Fruit fly (Drosophila melanogaster): ENCODE measurements around the gene CG31780.

The CG31780 gene

DNA sequence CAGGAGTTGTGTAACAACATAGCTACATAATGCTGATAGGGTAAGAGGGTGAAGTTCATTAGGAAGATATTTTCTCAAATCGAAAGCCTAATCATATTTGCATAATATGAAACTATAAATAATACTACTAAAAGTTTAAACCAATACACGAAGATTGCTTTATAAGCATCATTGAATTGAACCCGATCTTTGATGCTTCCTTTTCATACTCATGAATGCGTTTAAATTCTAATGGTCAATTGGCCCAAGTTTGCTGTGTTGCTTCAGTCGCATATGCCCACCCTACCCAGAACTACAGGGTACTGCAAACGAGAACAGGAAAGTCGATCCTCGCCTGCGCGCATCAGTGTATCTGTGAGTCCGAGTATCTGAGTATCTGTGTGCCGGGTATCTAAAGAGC lies 47.7 kb downstream of the CG31780 start (continued):
- no peak for TF ChIP-seq nmo (GFP tag; optimal IDR thresholded peaks at IDR 0.05)
- TF ChIP-seq Kr (GFP tag; optimal IDR thresholded peaks at IDR 0.05) = no peak
- peak; percentile 0 for TF ChIP-seq CG10979 (tag; optimal IDR thresholded peaks at IDR 0.05)
- TF ChIP-seq ken (GFP tag; IDR thresholded peaks at IDR 0.05) = no peak
- no peak for TF ChIP-seq CG14050 (GFP tag; IDR thresholded peaks at IDR 0.05)
- TF ChIP-seq Six4 (GFP tag; optimal IDR thresholded peaks at IDR 0.05) = no peak
- TF ChIP-seq Blimp-1 (GFP tag; optimal IDR thresholded peaks at IDR 0.05) = no peak
- TF ChIP-seq zf30C (GFP tag; optimal IDR thresholded peaks at IDR 0.05) = no peak
- TF ChIP-seq chif (GFP tag; optimal IDR thresholded peaks at IDR 0.05) = peak in 1 of 2 experiments; percentile 27
- no peak for TF ChIP-seq Xrp1 (GFP tag; IDR thresholded peaks at IDR 0.05)
- peak in 1 of 2 experiments; percentile 69 for TF ChIP-seq pan (optimal IDR thresholded peaks at IDR 0.05)
- peak in 1 of 2 experiments; percentile 43 for TF ChIP-seq pan (GFP tag; optimal IDR thresholded peaks at IDR 0.05 in 1 of 2, IDR thresholded peaks at IDR 0.05 in 1 of 2)
- TF ChIP-seq pita (GFP tag; optimal IDR thresholded peaks at IDR 0.05) = no peak
- TF ChIP-seq eve (GFP tag; optimal IDR thresholded peaks at IDR 0.05) = peak in 1 of 2 experiments; percentile 39
- no peak for TF ChIP-seq CG10147 (GFP tag; optimal IDR thresholded peaks at IDR 0.05)
- TF ChIP-seq lilli (GFP tag; optimal IDR thresholded peaks at IDR 0.05) = no peak
- TF ChIP-seq CG17802 (tag; optimal IDR thresholded peaks at IDR 0.05) = no peak
- no peak for TF ChIP-seq CG17829 (tag; optimal IDR thresholded peaks at IDR 0.05)
- TF ChIP-seq lbe (GFP tag; optimal IDR thresholded peaks at IDR 0.05) = peak; percentile 82

DNA sequence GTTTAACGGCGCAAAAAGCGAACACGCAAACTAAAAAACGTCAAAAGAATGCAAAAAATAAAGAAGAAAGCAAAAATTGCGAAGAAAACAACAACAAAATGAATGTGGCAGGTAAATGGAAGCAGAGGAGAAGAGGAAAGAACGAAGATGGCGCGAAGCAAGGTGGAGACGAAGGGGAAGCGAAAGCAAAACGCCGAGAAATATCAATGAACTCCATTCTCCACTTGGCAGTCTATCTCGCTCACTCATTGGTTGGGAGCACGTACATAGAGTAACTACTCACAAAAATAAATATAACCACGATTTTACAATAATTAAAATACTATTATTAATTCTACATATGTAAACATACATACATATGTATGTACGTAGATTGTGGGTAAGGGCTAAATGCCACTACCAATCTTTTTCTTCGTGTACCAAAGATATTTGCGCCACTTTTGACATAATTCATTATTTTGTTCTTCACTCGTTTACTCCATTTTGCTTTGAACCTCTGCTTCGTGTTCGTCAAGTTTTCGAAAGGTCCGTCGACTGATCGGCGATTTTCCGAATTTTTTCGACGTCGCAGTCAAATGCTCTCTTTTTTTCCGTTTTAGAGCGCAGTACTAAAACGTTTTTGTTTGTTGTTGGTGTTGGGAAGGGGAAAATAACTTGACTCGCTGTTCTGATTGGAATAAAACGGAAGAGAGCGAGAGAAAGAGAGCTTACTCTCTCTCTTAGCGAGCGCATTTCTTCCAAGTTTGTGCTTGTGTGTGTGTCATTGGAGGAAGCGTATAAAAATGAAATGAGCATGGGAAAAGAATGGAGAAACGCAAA lies 49.4 kb downstream of the CG31780 start:
- TF ChIP-seq org-1 (GFP tag; optimal IDR thresholded peaks at IDR 0.05) (no peak), Ssrp (tag; optimal IDR thresholded peaks at IDR 0.05) (no peak), Dip2 (GFP tag; IDR thresholded peaks at IDR 0.05) (no peak), CG18011 (GFP tag; optimal IDR thresholded peaks at IDR 0.05) (no peak), CG4360 (GFP tag; IDR thresholded peaks at IDR 0.05) (peak; percentile 73), lov (optimal IDR thresholded peaks at IDR 0.05) (no peak), lov (GFP tag; IDR thresholded peaks at IDR 0.05) (no peak), tll (GFP tag; optimal IDR thresholded peaks at IDR 0.05) (no peak), vvl (GFP tag; IDR thresholded peaks at IDR 0.05) (no peak), ato (GFP tag; IDR thresholded peaks at IDR 0.05; ENCODE audit: partially characterized antibody) (no peak), D19B (GFP tag; optimal IDR thresholded peaks at IDR 0.05) (no peak), sd (tag; optimal IDR thresholded peaks at IDR 0.05) (peak; percentile 37), hbn (GFP tag; IDR thresholded peaks at IDR 0.05; ENCODE audit: partially characterized antibody) (0 out of 2 replicates have a peak, but pooled peaks have one; percentile 23), mam (GFP tag; optimal IDR thresholded peaks at IDR 0.05) (no peak), CG7372 (GFP tag; IDR thresholded peaks at IDR 0.05) (no peak), CG16779 (GFP tag; IDR thresholded peaks at IDR 0.05) (no peak), Neu2 (GFP tag; optimal IDR thresholded peaks at IDR 0.05; ENCODE audit: borderline replicate concordance) (no peak), CG4730 (GFP tag; IDR thresholded peaks at IDR 0.05) (no peak), scrt (GFP tag; optimal IDR thresholded peaks at IDR 0.05) (no peak), CG4282 (GFP tag; optimal IDR thresholded peaks at IDR 0.05) (no peak), CG15073 (GFP tag; optimal IDR thresholded peaks at IDR 0.05) (no peak), sim (GFP tag; IDR thresholded peaks at IDR 0.05) (no peak), CG18599 (GFP tag; optimal IDR thresholded peaks at IDR 0.05) (no peak), Trl (optimal IDR thresholded peaks at IDR 0.05) (peak; percentile 82 to 91), Trl (GFP tag; optimal IDR thresholded peaks at IDR 0.05) (no peak), Atf3 (GFP tag; optimal IDR thresholded peaks at IDR 0.05) (no peak), CG34422 (GFP tag; IDR thresholded peaks at IDR 0.05) (no peak), CG2129 (GFP tag; IDR thresholded peaks at IDR 0.05; ENCODE audit: partially characterized antibody) (no peak), br (optimal IDR thresholded peaks at IDR 0.05) (no peak), CG13296 (GFP tag; optimal IDR thresholded peaks at IDR 0.05) (no peak), Myb (GFP tag; optimal IDR thresholded peaks at IDR 0.05) (no peak), CG6654 (GFP tag; optimal IDR thresholded peaks at IDR 0.05) (no peak)
